Worm (Caenorhabditis elegans) whole organism, L4 larva: ENCODE results near the gene ensh-1.

Experiments
- F10B5.3 ChIP-seq: sonication (generic microtip); optimal IDR thresholded peaks from 2 replicates; lab custom pipeline; 2016; ENCODE audit warnings: mild to moderate bottlenecking, missing genetic modification characterization, missing compliant biosample characterization
- F26F4.8 ChIP-seq: fragments of 200-800 bp; sonication (Bioruptor generic); conservative IDR thresholded peaks from 2 replicates; pipeline ENCODE4 v1.3.6; 2022; ENCODE audit warnings: missing genetic modification characterization, missing compliant biosample characterization
- F37D6.2 ChIP-seq: sonication (generic microtip); optimal IDR thresholded peaks from 2 replicates; lab custom pipeline; 2016; ENCODE audit warnings: mild to moderate bottlenecking, missing genetic modification characterization, missing compliant biosample characterization
- F49E8.2 ChIP-seq: sonication (generic microtip); optimal IDR thresholded peaks from 2 replicates; lab custom pipeline; 2016; ENCODE audit warnings: missing compliant biosample characterization, mild to moderate bottlenecking, missing genetic modification characterization, borderline replicate concordance
- T20F7.1 ChIP-seq: fragments of 200-800 bp; sonication (Bioruptor generic); optimal IDR thresholded peaks from 2 replicates; lab custom pipeline; 2018; ENCODE audit warnings: mild to moderate bottlenecking, missing genetic modification characterization, missing compliant biosample characterization
- Y48G9A.11 ChIP-seq: fragments of 200-800 bp; sonication (Bioruptor generic); IDR thresholded peaks from 2 replicates; pipeline ENCODE4 v1.3.6; 2022; ENCODE audit warnings: missing genetic modification reagents, missing genetic modification characterization, missing compliant biosample characterization
- aha-1 ChIP-seq: fragments of 150-350 bp; peaks from one replicate; lab custom pipeline; 2014; ENCODE audit warnings: missing biosample characterization, missing genetic modification characterization
- arid-1 ChIP-seq: fragments of 200-800 bp; sonication (Bioruptor generic); conservative IDR thresholded peaks from 2 replicates; pipeline ENCODE4 v1.3.6; 2022; ENCODE audit warnings: missing genetic modification reagents, missing genetic modification characterization, missing compliant biosample characterization
- cey-2 ChIP-seq: sonication (generic microtip); optimal IDR thresholded peaks from 3 replicates; lab custom pipeline; 2017; ENCODE audit warnings: missing genetic modification characterization, mild to moderate bottlenecking, missing compliant biosample characterization, antibody characterized with exemption, borderline replicate concordance; ENCODE audit not compliant: insufficient read depth
- daf-12 ChIP-seq: fragments of 150-350 bp; optimal IDR thresholded peaks from 2 replicates; lab custom pipeline; 2014; ENCODE audit warnings: missing biosample characterization, missing genetic modification reagents, missing genetic modification characterization
- daf-19 ChIP-seq: fragments of 200-800 bp; sonication (Bioruptor generic); conservative IDR thresholded peaks from 2 replicates; pipeline ENCODE4 v1.3.6; 2022; ENCODE audit warnings: missing genetic modification characterization, missing compliant biosample characterization
- daf-8 ChIP-seq: fragments of 200-800 bp; sonication (Bioruptor generic); IDR thresholded peaks from 2 replicates; pipeline ENCODE4 v1.3.6; 2022; ENCODE audit warnings: missing genetic modification characterization, missing compliant biosample characterization
- dmd-6 ChIP-seq: fragments of 200-800 bp; sonication (Bioruptor generic); IDR thresholded peaks from 2 replicates; pipeline ENCODE4 v1.3.6; 2022; ENCODE audit warnings: missing genetic modification reagents, missing genetic modification characterization, missing compliant biosample characterization
- duxl-1 ChIP-seq: sonication (generic microtip); optimal IDR thresholded peaks from 2 replicates; lab custom pipeline; 2016; ENCODE audit warnings: mild to moderate bottlenecking, missing genetic modification characterization, moderate library complexity, missing compliant biosample characterization; ENCODE audit not compliant: poor library complexity
- egl-27 ChIP-seq: sonication (generic microtip); optimal IDR thresholded peaks from 3 replicates; lab custom pipeline; 2017; ENCODE audit warnings: missing biosample characterization, missing genetic modification reagents, missing genetic modification characterization
- egl-43 ChIP-seq: fragments of 200-800 bp; sonication (Bioruptor generic); IDR thresholded peaks from 2 replicates; pipeline ENCODE4 v1.3.6; 2022; ENCODE audit warnings: missing genetic modification reagents, missing genetic modification characterization, missing compliant biosample characterization
- fos-1 ChIP-seq: fragments of 150-350 bp; optimal IDR thresholded peaks from 2 replicates; lab custom pipeline; 2014; ENCODE audit warnings: missing biosample characterization, missing genetic modification characterization
- gei-8 ChIP-seq: fragments of 200-800 bp; sonication (Bioruptor generic); optimal IDR thresholded peaks from 2 replicates; lab custom pipeline; 2018; ENCODE audit warnings: mild to moderate bottlenecking, missing genetic modification characterization, missing compliant biosample characterization
- hif-1 ChIP-seq, 2 experiments: sonication (generic microtip); optimal IDR thresholded peaks; 2 replicates each; lab custom pipeline; 2016 to 2017; ENCODE audit warnings: missing compliant biosample characterization in 2 of 2, missing genetic modification characterization in 2 of 2, missing genetic modification reagents in 2 of 2, missing genotype in 2 of 2, mild to moderate bottlenecking in 1 of 2
- hlh-11 ChIP-seq: fragments of 200-800 bp; sonication (Bioruptor generic); optimal IDR thresholded peaks from 2 replicates; lab custom pipeline; 2018; ENCODE audit warnings: mild to moderate bottlenecking, missing genetic modification characterization, missing compliant biosample characterization
- hlh-30 ChIP-seq: sonication (generic microtip); optimal IDR thresholded peaks from 2 replicates; lab custom pipeline; 2017; ENCODE audit warnings: antibody characterized with exemption, mild to moderate bottlenecking, missing genetic modification characterization, missing compliant biosample characterization; ENCODE audit not compliant: insufficient read depth
- hmg-1.1 ChIP-seq: fragments of 200-800 bp; sonication (Bioruptor generic); IDR thresholded peaks from 2 replicates; pipeline ENCODE4 v1.3.6; 2022; ENCODE audit warnings: missing genetic modification reagents, missing genetic modification characterization, missing compliant biosample characterization
- lim-7 ChIP-seq: fragments of 200-800 bp; sonication (Bioruptor generic); IDR thresholded peaks from 2 replicates; pipeline ENCODE4 v1.3.6; 2022; ENCODE audit warnings: missing genetic modification characterization, missing compliant biosample characterization
- lin-13 ChIP-seq: fragments of 150-350 bp; optimal IDR thresholded peaks from 2 replicates; lab custom pipeline; 2014; ENCODE audit warnings: missing biosample characterization, missing genetic modification reagents, missing genetic modification characterization
- lsy-2 ChIP-seq, 2 experiments: fragments of 150-350 bp in 1 of 2; sonication (generic microtip) in 1 of 2; optimal IDR thresholded peaks; 2 replicates each; lab custom pipeline; 2014 to 2017; ENCODE audit warnings: missing biosample characterization in 2 of 2, missing genetic modification characterization in 2 of 2
- madf-5 ChIP-seq, 2 experiments: fragments of 200-800 bp; sonication (Bioruptor generic); IDR thresholded peaks; 2 replicates each; pipeline ENCODE4 v1.3.6; 2022; ENCODE audit warnings: missing compliant biosample characterization in 2 of 2, missing genetic modification characterization in 2 of 2
- madf-9 ChIP-seq: fragments of 200-800 bp; sonication (Bioruptor generic); conservative IDR thresholded peaks from 2 replicates; pipeline ENCODE4 v1.3.6; 2022; ENCODE audit warnings: missing genetic modification reagents, missing genetic modification characterization, missing compliant biosample characterization
- mdt-29 ChIP-seq: fragments of 200-800 bp; sonication (Bioruptor generic); IDR thresholded peaks from 2 replicates; pipeline ENCODE4 v1.3.6; 2022; ENCODE audit warnings: missing genetic modification reagents, missing genetic modification characterization, missing compliant biosample characterization
- mes-2 ChIP-seq: sonication (generic microtip); optimal IDR thresholded peaks from 2 replicates; lab custom pipeline; 2016; ENCODE audit warnings: missing genotype, mild to moderate bottlenecking, missing genetic modification characterization, missing compliant biosample characterization; ENCODE audit not compliant: poor library complexity, severe bottlenecking
- nhr-10 ChIP-seq: fragments of 150-350 bp; optimal IDR thresholded peaks from 2 replicates; lab custom pipeline; 2014; ENCODE audit warnings: missing biosample characterization, missing genetic modification characterization
- nhr-28 ChIP-seq: fragments of 150-350 bp; optimal IDR thresholded peaks from 2 replicates; lab custom pipeline; 2014; ENCODE audit warnings: missing biosample characterization, missing genetic modification characterization
- nhr-41 ChIP-seq: fragments of 200-800 bp; sonication (Bioruptor generic); IDR thresholded peaks from 2 replicates; pipeline ENCODE4 v1.3.6; 2022; ENCODE audit warnings: missing genetic modification reagents, missing genetic modification characterization, missing compliant biosample characterization
- nhr-42 ChIP-seq: fragments of 200-800 bp; sonication (Bioruptor generic); IDR thresholded peaks from 2 replicates; pipeline ENCODE4 v1.3.6; 2022; ENCODE audit warnings: missing genetic modification characterization, missing compliant biosample characterization
- nhr-6 ChIP-seq: fragments of 150-350 bp; optimal IDR thresholded peaks from 2 replicates; lab custom pipeline; 2014; ENCODE audit warnings: missing biosample characterization, missing genetic modification characterization
- pqm-1 ChIP-seq: sonication (generic microtip); optimal IDR thresholded peaks from 2 replicates; lab custom pipeline; 2017; ENCODE audit warnings: missing biosample characterization, missing genetic modification characterization
- saeg-2 ChIP-seq: fragments of 200-800 bp; sonication (Bioruptor generic); IDR thresholded peaks from 2 replicates; pipeline ENCODE4 v1.3.6; 2022; ENCODE audit warnings: missing genetic modification reagents, missing genetic modification characterization, missing compliant biosample characterization
- sdz-12 ChIP-seq: fragments of 200-800 bp; sonication (Bioruptor generic); optimal IDR thresholded peaks from 2 replicates; lab custom pipeline; 2018; ENCODE audit warnings: mild to moderate bottlenecking, missing genetic modification characterization, missing compliant biosample characterization
- set-16 ChIP-seq: fragments of 200-800 bp; sonication (Bioruptor generic); IDR thresholded peaks from 2 replicates; pipeline ENCODE4 v1.3.6; 2022; ENCODE audit warnings: missing genetic modification reagents, missing genetic modification characterization, missing compliant biosample characterization
- spr-1 ChIP-seq: sonication (generic microtip); optimal IDR thresholded peaks from 2 replicates; lab custom pipeline; 2016; ENCODE audit warnings: mild to moderate bottlenecking, missing genetic modification characterization, missing compliant biosample characterization
- spr-3 ChIP-seq: fragments of 200-800 bp; sonication (Bioruptor generic); optimal IDR thresholded peaks from 2 replicates; lab custom pipeline; 2018; ENCODE audit warnings: mild to moderate bottlenecking, missing genetic modification characterization, missing compliant biosample characterization
- unc-62 ChIP-seq, 3 experiments: fragments of 150-350 bp in 1 of 3; sonication (generic microtip); optimal IDR thresholded peaks in 2 of 3; peaks in 1 of 3; 1 replicate in 1 of 3; 2 replicates in 2 of 3; lab custom pipeline; 2014 to 2017; ENCODE audit warnings: missing biosample characterization in 3 of 3, missing genetic modification characterization in 3 of 3, missing genetic modification reagents in 3 of 3, missing genotype in 1 of 3
- vab-7 ChIP-seq: fragments of 200-800 bp; sonication (Bioruptor generic); IDR thresholded peaks from 2 replicates; pipeline ENCODE4 v1.3.6; 2022; ENCODE audit warnings: missing genetic modification reagents, missing genetic modification characterization, missing compliant biosample characterization
- zfp-2 ChIP-seq: sonication (generic microtip); optimal IDR thresholded peaks from 2 replicates; lab custom pipeline; 2016; ENCODE audit warnings: mild to moderate bottlenecking, missing genetic modification characterization, missing compliant biosample characterization
- zfp-3 ChIP-seq: fragments of 200-800 bp; sonication (Bioruptor generic); conservative IDR thresholded peaks from 2 replicates; pipeline ENCODE4 v1.3.6; 2022; ENCODE audit warnings: missing genetic modification reagents, missing genetic modification characterization, missing compliant biosample characterization
- zip-11 ChIP-seq: fragments of 200-800 bp; sonication (Bioruptor generic); IDR thresholded peaks from 2 replicates; pipeline ENCODE4 v1.3.6; 2022; ENCODE audit warnings: missing genetic modification characterization, missing compliant biosample characterization
- zip-2 ChIP-seq: fragments of 150-350 bp; optimal IDR thresholded peaks from 2 replicates; lab custom pipeline; 2014; ENCODE audit warnings: missing biosample characterization, missing genetic modification characterization
- ztf-7 ChIP-seq: fragments of 150-350 bp; optimal IDR thresholded peaks from 2 replicates; lab custom pipeline; 2014; ENCODE audit warnings: missing biosample characterization, missing genetic modification characterization

Gene ensh-1

DNA sequence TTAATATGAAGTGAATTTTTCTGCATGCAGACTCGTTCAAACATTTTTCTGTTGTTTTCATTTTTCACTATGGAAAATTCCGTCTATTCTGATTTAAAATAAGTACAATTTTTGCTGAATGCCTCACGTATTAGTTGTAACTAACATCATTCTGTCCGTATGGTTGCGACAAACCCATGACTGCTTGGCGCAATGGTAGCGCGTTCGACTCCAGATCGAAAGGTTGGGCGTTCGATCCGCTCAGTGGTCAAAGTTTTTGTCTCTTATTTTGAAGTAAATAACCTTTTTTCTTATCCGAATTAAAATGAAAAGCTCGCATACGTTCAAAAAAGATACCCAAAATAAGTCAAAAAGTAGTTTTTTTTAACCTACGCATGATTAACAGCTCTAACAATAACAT is 28.0 kb upstream of the ensh-1 start (continued):
- TF ChIP-seq hlh-30 (tag; lab: Kevin White, UChicago): peak; percentile 45
- peak in 1 of 2 experiments; percentile 51; a peak in 1 of 4 replicates for TF ChIP-seq madf-5 (GFP tag; IDR thresholded peaks at IDR 0.05; lab: Robert Waterston, UW)
- no peak for TF ChIP-seq Y48G9A.11
- TF ChIP-seq zfp-2 (tag; lab: Kevin White, UChicago): no peak
- TF ChIP-seq madf-9 (GFP tag; lab: Robert Waterston, UW): no peak
- no peak for TF ChIP-seq dmd-6 (GFP tag; lab: Robert Waterston, UW)
- no peak; the same call in 1 of the 2 replicates for TF ChIP-seq vab-7 (GFP tag; lab: Robert Waterston, UW)
- TF ChIP-seq lsy-2 (tag; optimal IDR thresholded peaks at IDR 0.05; lab: Kevin White, UChicago): no peak
- no peak for TF ChIP-seq F37D6.2 (tag; lab: Kevin White, UChicago)
- TF ChIP-seq hmg-1.1 (GFP tag; lab: Robert Waterston, UW): 0 out of 2 replicates have a peak, but pooled peaks have one; percentile 39
- no peak for TF ChIP-seq zip-2 (tag; lab: Kevin White, UChicago)
- no peak for TF ChIP-seq hlh-11
- TF ChIP-seq lim-7 (GFP tag; lab: Robert Waterston, UW): no peak
- no peak for TF ChIP-seq nhr-10 (tag; lab: Kevin White, UChicago)
- no peak for TF ChIP-seq set-16 (GFP tag; lab: Robert Waterston, UW)
- TF ChIP-seq spr-3: no peak
- no peak for TF ChIP-seq sdz-12
- no peak for TF ChIP-seq zip-11 (GFP tag; lab: Robert Waterston, UW)
- TF ChIP-seq ztf-7 (tag; lab: Kevin White, UChicago): no peak
- TF ChIP-seq egl-43 (GFP tag; lab: Robert Waterston, UW): no peak
- TF ChIP-seq daf-19 (GFP tag; lab: Robert Waterston, UW): no peak
- TF ChIP-seq F26F4.8 (GFP tag; lab: Robert Waterston, UW): peak; percentile 60; the same call in 1 of the 2 replicates
- TF ChIP-seq mdt-29 (GFP tag; lab: Robert Waterston, UW): no peak
- TF ChIP-seq saeg-2 (GFP tag; lab: Robert Waterston, UW): no peak
- no peak for TF ChIP-seq zfp-3 (GFP tag; lab: Robert Waterston, UW)
- no peak for TF ChIP-seq F49E8.2 (tag; lab: Kevin White, UChicago)
- TF ChIP-seq cey-2 (tag; lab: Kevin White, UChicago): no peak
- TF ChIP-seq hif-1 (tag; optimal IDR thresholded peaks at IDR 0.05; lab: Kevin White, UChicago): no peak
- TF ChIP-seq nhr-6: peak; percentile 19
- TF ChIP-seq nhr-42 (GFP tag; lab: Robert Waterston, UW): no peak
- no peak for TF ChIP-seq fos-1
- no peak for TF ChIP-seq arid-1 (GFP tag; lab: Robert Waterston, UW)
- no peak for TF ChIP-seq unc-62 (GFP tag; optimal IDR thresholded peaks at IDR 0.05 in 1 of 2; lab: Kevin White, UChicago)
- no peak for TF ChIP-seq unc-62 (tag; optimal IDR thresholded peaks at IDR 0.05; lab: Kevin White, UChicago)
- no peak for TF ChIP-seq F10B5.3
- no peak for TF ChIP-seq duxl-1 (tag; lab: Kevin White, UChicago)
- no peak for TF ChIP-seq nhr-28 (tag; lab: Kevin White, UChicago)
- TF ChIP-seq daf-8: no peak
- no peak for TF ChIP-seq lin-13 (GFP tag; lab: Kevin White, UChicago)
- TF ChIP-seq aha-1 (tag; lab: Kevin White, UChicago): peak; percentile 40
- TF ChIP-seq gei-8 (GFP tag; lab: Kevin White, UChicago): no peak
- no peak for TF ChIP-seq daf-12 (tag; lab: Kevin White, UChicago)
- no peak for TF ChIP-seq egl-27 (tag; lab: Kevin White, UChicago)
- TF ChIP-seq T20F7.1 (GFP tag; lab: Kevin White, UChicago): no peak
- no peak for TF ChIP-seq mes-2 (tag; lab: Kevin White, UChicago)
- TF ChIP-seq pqm-1 (tag; lab: Kevin White, UChicago): no peak
- no peak for TF ChIP-seq nhr-41 (GFP tag; lab: Robert Waterston, UW)
- no peak for TF ChIP-seq spr-1 (tag; lab: Kevin White, UChicago)
- TF ChIP-seq, all 104 proteins: peak for 10
